Fruit fly (Drosophila melanogaster) whole organism: ENCODE results near the gene CG6425.

Experiments
- CG8478 ChIP-seq: fragments of >200 bp; optimal IDR thresholded peaks from 2 replicates; lab custom pipeline; 2018; ENCODE audit warnings: inconsistent platforms
- Dll ChIP-seq: fragments of >200 bp; optimal IDR thresholded peaks from 2 replicates; lab custom pipeline; 2017
- EcR ChIP-seq, 2 experiments: fragments of >200 bp; optimal IDR thresholded peaks; 2 replicates each; lab custom pipeline; 2017; ENCODE audit warnings: missing biosample characterization in 2 of 2, missing genetic modification characterization in 2 of 2, missing genetic modification reagents in 2 of 2
- pan ChIP-seq: fragments of >200 bp; optimal IDR thresholded peaks from 2 replicates; lab custom pipeline; 2017
- psq ChIP-seq: fragments of >200 bp; optimal IDR thresholded peaks from 2 replicates; lab custom pipeline; 2017
- usp ChIP-seq: fragments of >200 bp; optimal IDR thresholded peaks from 2 replicates; lab custom pipeline; 2017; ENCODE audit warnings: missing biosample characterization, missing genetic modification characterization, mixed read lengths

The CG6425 gene

DNA sequence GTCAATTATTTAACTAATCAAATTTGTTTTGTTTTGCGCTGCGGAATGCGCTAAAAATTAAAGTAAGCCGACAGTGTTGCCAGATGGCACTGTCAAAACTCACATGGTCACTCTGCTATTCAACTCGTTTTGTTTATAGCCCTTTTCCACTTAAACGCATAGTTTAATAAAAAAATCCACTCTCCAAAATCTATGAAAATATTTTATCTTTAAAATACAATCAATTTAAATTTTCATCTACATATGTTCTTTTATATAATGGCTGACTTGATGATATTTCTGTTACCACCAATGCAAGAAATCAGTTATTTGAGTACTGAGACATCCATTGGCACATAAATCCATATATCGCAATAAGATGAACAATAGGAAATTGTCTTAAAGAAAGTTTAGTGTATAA is at the start of gene CG6425:
TSS of gene CG6425 (minus strand) at position 95 of the 400 bp plus-strand sequence.
- TF ChIP-seq Dll (lab: Kevin White, UChicago), result no peak
- TF ChIP-seq psq (lab: Kevin White, UChicago), result no peak
- no peak for TF ChIP-seq EcR (GFP tag; optimal IDR thresholded peaks at IDR 0.05; lab: Kevin White, UChicago)
- no peak for TF ChIP-seq CG8478 (lab: Kevin White, UChicago)
- TF ChIP-seq usp, result no peak
- TF ChIP-seq pan (lab: Kevin White, UChicago), result no peak

DNA sequence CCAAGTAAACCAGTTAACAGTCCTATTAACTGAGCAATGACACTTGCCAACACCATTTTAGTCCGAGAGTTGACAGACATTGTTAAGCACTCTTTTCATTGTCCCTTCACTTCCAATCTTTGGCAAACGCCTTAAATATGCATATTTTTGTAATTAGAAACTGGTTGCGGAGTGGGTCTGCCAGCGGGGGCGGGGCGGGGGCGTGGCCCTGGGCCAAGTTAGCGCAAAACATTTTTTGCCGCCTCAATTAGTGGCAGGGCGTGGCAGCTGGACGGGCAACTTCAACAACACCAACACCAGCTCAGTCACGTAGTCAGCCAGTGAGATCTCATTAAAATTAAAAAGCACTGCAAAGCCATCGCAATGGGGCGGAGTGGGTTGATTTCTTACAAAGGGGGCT is 44.5 kb upstream of the CG6425 start:
- no peak for TF ChIP-seq usp
- no peak for TF ChIP-seq EcR (GFP tag; optimal IDR thresholded peaks at IDR 0.05; lab: Kevin White, UChicago)
- no peak for TF ChIP-seq Dll (lab: Kevin White, UChicago)
- TF ChIP-seq pan (lab: Kevin White, UChicago), result no peak
- no peak for TF ChIP-seq CG8478 (lab: Kevin White, UChicago)

DNA sequence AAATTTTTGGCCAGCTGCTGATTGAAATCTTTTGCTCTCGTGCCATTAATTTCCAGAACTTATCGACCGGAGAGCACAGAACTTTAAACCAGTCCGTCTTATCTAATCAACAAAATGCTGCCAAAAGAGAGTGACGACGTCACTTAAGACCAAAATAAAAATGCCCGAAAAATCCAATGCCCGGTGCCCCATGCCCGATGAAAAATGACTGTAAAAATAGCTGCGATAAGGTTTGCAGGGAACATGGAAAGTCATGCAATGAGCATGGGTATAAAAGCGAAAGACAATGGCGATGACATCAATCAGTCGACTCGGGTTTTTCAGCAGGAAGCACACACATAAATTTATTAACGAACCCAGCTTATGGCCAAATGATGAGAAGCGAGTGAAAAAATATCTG is 20.1 kb upstream of the CG6425 start, which contains the start of gene CG14247:
TSS of gene CG14247 (plus strand) at position 301 of the 400 bp plus-strand sequence.
- no peak for TF ChIP-seq Dll (lab: Kevin White, UChicago)
- TF ChIP-seq pan (lab: Kevin White, UChicago), result no peak
- TF ChIP-seq CG8478 (lab: Kevin White, UChicago), result no peak
- TF ChIP-seq EcR (GFP tag; optimal IDR thresholded peaks at IDR 0.05; lab: Kevin White, UChicago), result no peak
- TF ChIP-seq psq (lab: Kevin White, UChicago), result no peak
- no peak for TF ChIP-seq usp

DNA sequence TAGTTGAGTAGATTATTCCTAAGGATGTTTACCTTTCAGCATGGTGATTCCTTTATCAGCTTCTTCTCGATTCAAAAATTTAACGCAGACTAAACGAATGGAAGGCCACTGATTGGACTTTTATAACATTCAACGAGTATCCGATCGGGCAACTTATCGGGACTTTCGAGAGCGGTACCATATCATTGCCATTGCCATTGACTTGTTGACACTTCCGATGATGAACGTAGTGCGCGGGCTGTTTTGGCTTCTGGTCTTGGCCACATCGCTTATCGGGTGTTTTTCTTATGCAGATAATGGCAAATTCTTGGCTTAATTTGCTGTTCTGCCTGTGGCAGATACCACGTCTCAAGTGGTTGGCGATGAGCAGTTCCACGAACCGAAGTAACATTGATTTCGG is 19.0 kb upstream of the CG6425 start, which contains the start of gene CG6403:
TSS of gene CG6403 (minus strand) at position 101 of the 400 bp plus-strand sequence.
- TF ChIP-seq CG8478 (lab: Kevin White, UChicago), result no peak
- TF ChIP-seq psq (lab: Kevin White, UChicago), result no peak
- no peak for TF ChIP-seq usp
- no peak for TF ChIP-seq pan (lab: Kevin White, UChicago)
- no peak for TF ChIP-seq EcR (GFP tag; optimal IDR thresholded peaks at IDR 0.05; lab: Kevin White, UChicago)
- TF ChIP-seq Dll (lab: Kevin White, UChicago), result no peak

DNA sequence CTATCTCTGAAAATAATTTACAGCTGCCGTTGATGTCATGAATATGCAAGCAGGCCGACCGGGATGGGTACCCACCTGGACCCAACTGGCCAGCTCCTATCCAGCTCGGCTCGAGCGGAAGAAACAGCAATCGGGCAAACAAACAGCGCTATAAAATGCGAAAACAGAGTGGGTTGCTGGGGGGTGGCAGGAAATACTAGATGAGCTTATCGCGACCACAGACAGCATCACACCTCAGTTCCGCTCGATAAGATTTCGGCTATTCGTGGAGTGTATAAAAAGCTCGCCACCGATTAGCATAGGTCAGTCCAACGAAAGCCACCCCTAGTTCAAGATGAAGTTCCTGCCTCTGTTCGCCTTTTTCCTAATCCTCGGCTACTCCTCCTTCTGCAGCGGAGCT is 11.2 kb upstream of the CG6425 start, which contains the start of gene CG14245:
TSS of gene CG14245 (plus strand) at position 301 of the 400 bp plus-strand sequence.
- TF ChIP-seq EcR (GFP tag; optimal IDR thresholded peaks at IDR 0.05; lab: Kevin White, UChicago) (no peak), Dll (lab: Kevin White, UChicago) (no peak), CG8478 (lab: Kevin White, UChicago) (no peak), psq (lab: Kevin White, UChicago) (no peak), usp (no peak), pan (lab: Kevin White, UChicago) (no peak)

DNA sequence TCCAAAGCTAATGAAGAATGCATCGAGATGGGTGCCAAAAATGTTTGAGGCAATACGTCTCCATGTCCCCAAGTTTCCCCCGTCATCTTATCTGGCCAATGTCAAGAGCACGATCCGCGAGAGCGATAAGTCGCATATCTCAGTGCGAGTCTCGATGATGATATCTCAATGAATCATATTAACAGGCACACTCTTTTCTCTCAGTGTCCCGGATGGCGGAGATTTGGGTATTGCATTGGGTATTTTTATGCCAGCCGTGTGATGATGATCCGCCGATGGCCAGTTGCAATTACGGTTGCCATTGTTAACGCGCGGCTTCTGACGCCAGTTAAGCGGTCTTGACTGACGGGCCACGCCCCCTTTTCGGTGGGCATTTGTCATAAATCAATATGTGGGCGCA is 9.8 kb upstream of the CG6425 start, which contains the start of gene CG14246:
TSS of gene CG14246 (plus strand) at position 301 of the 400 bp plus-strand sequence.
- TF ChIP-seq usp, result no peak
- no peak for TF ChIP-seq EcR (GFP tag; optimal IDR thresholded peaks at IDR 0.05; lab: Kevin White, UChicago)
- no peak for TF ChIP-seq CG8478 (lab: Kevin White, UChicago)
- TF ChIP-seq pan (lab: Kevin White, UChicago), result no peak
- no peak for TF ChIP-seq psq (lab: Kevin White, UChicago)
- no peak for TF ChIP-seq Dll (lab: Kevin White, UChicago)

DNA sequence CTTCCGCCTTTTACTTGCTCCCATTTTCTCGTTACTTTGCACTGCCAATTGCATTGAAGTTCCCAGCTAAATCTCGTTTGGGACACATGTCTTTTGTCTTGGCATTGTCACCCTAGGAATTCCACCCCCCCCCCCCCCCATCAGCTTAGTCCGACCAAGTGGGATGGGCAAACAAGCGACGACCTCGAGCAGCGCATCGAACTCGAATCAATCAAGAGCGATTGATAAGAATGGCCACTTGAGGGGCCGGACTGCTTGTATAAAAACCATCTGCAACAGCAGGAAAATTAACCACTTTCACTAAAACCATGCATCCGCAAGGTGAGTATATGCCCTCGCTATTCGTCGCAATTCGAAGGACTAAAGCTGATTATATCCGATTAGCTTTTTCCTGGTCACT is 8.6 kb upstream of the CG6425 start, which contains the start of gene CG14244:
TSS of gene CG14244 (plus strand) at position 301 of the 400 bp plus-strand sequence.
- no peak for TF ChIP-seq pan (lab: Kevin White, UChicago)

DNA sequence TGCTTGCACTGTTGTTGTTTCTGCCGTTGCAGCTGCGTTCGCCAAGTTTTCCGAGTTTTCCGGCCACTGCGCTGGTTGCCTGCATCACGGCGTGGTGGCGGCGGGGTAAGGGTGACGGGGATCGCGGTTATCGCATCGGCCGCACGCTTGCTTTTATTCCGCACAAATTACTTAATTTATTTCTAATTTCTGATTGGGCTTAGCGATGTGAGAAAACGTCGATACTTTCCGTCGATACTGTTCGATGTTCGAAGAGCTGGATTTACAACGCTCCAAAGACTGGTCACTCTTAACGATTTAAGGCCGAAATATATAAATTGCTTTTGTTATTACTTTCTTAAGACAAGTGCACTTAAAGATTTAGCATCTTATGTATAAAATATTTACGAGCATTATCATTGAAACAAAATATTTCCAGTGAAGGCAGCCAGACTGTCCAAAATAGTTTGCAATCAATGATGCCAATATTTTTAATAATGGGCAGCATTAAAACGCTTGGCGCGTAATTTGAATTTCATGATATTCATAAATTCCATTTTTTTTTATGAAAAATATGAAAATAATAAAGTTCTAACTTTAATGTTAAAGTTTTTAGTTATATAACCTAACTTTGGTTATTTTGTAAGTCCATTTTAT is 7.9 kb upstream of the CG6425 start, which contains the start of gene CG6420:
TSS of gene CG6420 (minus strand) at position 240 of the 636 bp plus-strand sequence.
- TF ChIP-seq psq (lab: Kevin White, UChicago) (no peak), EcR (GFP tag; optimal IDR thresholded peaks at IDR 0.05; lab: Kevin White, UChicago) (no peak), CG8478 (lab: Kevin White, UChicago) (no peak), usp (no peak), Dll (lab: Kevin White, UChicago) (no peak), pan (lab: Kevin White, UChicago) (no peak)

DNA sequence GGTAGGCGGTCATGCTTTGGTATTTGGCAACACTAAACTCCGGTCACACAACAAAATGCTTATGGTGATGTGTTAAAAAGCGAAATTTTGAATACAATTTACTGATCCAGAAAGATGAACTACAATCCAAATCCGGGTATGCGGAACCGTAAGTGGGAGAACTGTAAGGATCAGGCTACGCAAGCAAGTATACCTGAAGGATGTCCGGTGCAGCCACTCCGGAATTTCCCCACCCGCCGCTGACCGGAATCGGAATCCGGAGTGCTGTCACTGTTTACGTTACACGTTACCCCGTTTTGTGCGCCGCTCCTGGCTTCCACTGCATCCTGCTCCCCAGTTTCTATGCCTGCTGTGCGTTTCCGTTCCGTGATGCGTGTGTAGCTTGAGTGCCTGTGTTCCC is 675 bp upstream of the CG6425 start, which contains the start of gene Yif1:
TSS of gene Yif1 (plus strand) at position 8 of the 400 bp plus-strand sequence.
- TF ChIP-seq Dll (lab: Kevin White, UChicago), result no peak
- TF ChIP-seq EcR (GFP tag; optimal IDR thresholded peaks at IDR 0.05; lab: Kevin White, UChicago), result no peak
- no peak for TF ChIP-seq pan (lab: Kevin White, UChicago)
- TF ChIP-seq usp, result no peak
- no peak for TF ChIP-seq psq (lab: Kevin White, UChicago)

DNA sequence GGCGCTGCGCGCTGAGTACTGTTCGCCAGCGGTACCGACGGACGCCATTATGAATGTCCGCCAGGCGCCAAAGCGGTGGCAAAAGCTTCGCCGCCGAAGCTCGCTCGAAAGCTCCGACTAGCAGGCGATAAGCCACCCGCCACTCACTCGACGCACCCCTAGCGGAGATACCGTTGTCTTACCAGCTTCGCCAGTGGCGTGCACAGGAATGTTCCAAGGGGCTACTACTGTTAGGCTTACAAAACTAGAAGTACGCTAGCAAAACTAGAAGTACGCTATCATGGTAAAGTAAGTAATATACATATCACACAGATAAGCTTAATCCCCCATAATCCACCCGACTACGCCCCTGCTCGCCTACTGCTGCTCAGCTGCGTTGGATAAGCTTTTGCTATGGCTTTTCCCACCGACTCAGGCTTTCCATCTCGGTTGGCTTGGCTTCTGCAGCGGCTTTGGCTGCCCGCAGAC is 3.0 kb downstream of the CG6425 start, which contains the start of gene amon:
TSS of gene amon (minus strand) at position 51 of the 468 bp plus-strand sequence.
- TF ChIP-seq Dll (lab: Kevin White, UChicago), result no peak
- no peak for TF ChIP-seq EcR (GFP tag; optimal IDR thresholded peaks at IDR 0.05; lab: Kevin White, UChicago)
- no peak for TF ChIP-seq usp
- no peak for TF ChIP-seq CG8478 (lab: Kevin White, UChicago)
- no peak for TF ChIP-seq psq (lab: Kevin White, UChicago)
- TF ChIP-seq pan (lab: Kevin White, UChicago), result no peak

DNA sequence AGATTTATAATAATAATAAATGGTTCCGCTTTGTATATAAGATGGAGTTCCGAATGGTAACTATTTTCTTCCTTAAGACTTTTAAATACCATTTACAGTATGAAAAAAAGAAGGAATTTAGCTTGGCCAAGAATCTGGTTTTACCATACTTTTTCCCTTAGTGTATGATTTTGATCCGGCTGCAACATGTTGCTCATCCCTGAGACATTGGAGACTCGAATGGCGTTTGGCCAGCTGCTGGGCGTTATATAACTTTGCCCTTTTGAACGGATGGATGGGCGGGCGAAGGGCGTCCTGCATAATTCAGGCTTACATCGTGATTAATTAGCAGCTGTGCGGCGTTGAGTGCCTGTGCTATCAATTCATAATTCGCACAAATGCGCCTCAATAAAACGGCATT is 12.9 kb downstream of the CG6425 start:
- TF ChIP-seq EcR (GFP tag; optimal IDR thresholded peaks at IDR 0.05; lab: Kevin White, UChicago) (no peak), CG8478 (lab: Kevin White, UChicago) (no peak), usp (no peak), pan (lab: Kevin White, UChicago) (no peak), psq (lab: Kevin White, UChicago) (no peak), Dll (lab: Kevin White, UChicago) (no peak)

DNA sequence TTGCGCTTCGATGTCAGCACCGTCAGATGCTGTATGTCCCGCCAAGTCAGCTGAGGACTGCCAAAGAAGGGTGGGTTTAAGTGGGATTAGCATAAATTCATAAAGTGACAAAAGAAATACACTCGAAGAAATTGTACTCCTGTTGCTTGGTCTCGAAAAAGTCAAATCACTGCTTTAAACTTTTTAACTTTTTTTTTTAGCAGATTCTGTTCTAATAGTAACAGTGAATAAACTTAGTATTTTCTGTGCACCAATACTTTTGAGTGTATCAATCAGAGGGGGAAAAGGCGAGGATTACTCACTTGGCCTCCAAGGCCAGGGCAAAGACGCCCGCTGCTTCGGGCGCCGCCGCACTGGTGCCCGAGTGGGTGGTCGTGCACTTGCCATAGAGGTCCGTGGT is 17.1 kb downstream of the CG6425 start:
- TF ChIP-seq psq (lab: Kevin White, UChicago), result no peak
- no peak for TF ChIP-seq CG8478 (lab: Kevin White, UChicago)
- TF ChIP-seq pan (lab: Kevin White, UChicago), result no peak
- TF ChIP-seq usp, result no peak
- no peak for TF ChIP-seq Dll (lab: Kevin White, UChicago)
- TF ChIP-seq EcR (GFP tag; optimal IDR thresholded peaks at IDR 0.05; lab: Kevin White, UChicago), result no peak
